Fruit fly (Drosophila melanogaster) whole organism, pupa: ENCODE data around the gene CG42464.

ENCODE experiments used
- CG10348 ChIP-seq: fragments of 200-800 bp; sonication (Bioruptor generic); IDR thresholded peaks from 2 replicates; pipeline ENCODE4 v1.3.6; 2022; ENCODE audit warnings: missing biosample characterization, missing genetic modification characterization
- CG12605 ChIP-seq: fragments of 200-800 bp; sonication (Bioruptor generic); IDR thresholded peaks from 2 replicates; pipeline ENCODE4 v1.3.6; 2022; ENCODE audit warnings: missing biosample characterization, missing genetic modification characterization
- CG13204 ChIP-seq: fragments of 200-800 bp; sonication (Bioruptor generic); optimal IDR thresholded peaks from 2 replicates; lab custom pipeline; 2018; ENCODE audit warnings: missing biosample characterization, mild to moderate bottlenecking, missing genetic modification characterization, moderate library complexity
- CG14655 ChIP-seq: fragments of 200-800 bp; sonication (Bioruptor generic); optimal IDR thresholded peaks from 3 replicates; lab custom pipeline; 2017; ENCODE audit warnings: mild to moderate bottlenecking, missing biosample characterization, missing genetic modification reagents, missing genetic modification characterization
- CG15710 ChIP-seq: fragments of 200-800 bp; sonication (Bioruptor generic); optimal IDR thresholded peaks from 2 replicates; lab custom pipeline; 2018; ENCODE audit warnings: missing biosample characterization, mild to moderate bottlenecking, missing genetic modification characterization, moderate library complexity
- CG17806 ChIP-seq: fragments of 200-800 bp; sonication (Bioruptor generic); optimal IDR thresholded peaks from 2 replicates; lab custom pipeline; 2018; ENCODE audit warnings: missing biosample characterization, mild to moderate bottlenecking, missing genetic modification characterization, moderate library complexity
- CG32121 ChIP-seq: fragments of 200-800 bp; sonication (Bioruptor generic); IDR thresholded peaks from 2 replicates; pipeline ENCODE4 v1.3.6; 2022; ENCODE audit warnings: missing biosample characterization, missing genetic modification characterization
- CG34367 ChIP-seq: fragments of 200-800 bp; sonication (Bioruptor generic); optimal IDR thresholded peaks from 2 replicates; lab custom pipeline; 2018; ENCODE audit warnings: missing biosample characterization, mild to moderate bottlenecking, missing genetic modification characterization
- CG4496 ChIP-seq: fragments of 200-800 bp; sonication (Bioruptor generic); IDR thresholded peaks from 3 replicates; pipeline ENCODE4 v1.3.6; 2022; ENCODE audit warnings: missing biosample characterization, missing genetic modification characterization
- CG8159 ChIP-seq: fragments of 200-800 bp; sonication (Bioruptor generic); optimal IDR thresholded peaks from 3 replicates; lab custom pipeline; 2018; ENCODE audit warnings: missing biosample characterization, mild to moderate bottlenecking, missing genetic modification characterization, moderate library complexity
- CG8301 ChIP-seq: fragments of 200-800 bp; sonication (Bioruptor generic); optimal IDR thresholded peaks from 2 replicates; lab custom pipeline; 2018; ENCODE audit warnings: missing biosample characterization, mild to moderate bottlenecking, missing genetic modification characterization
- CG9948 ChIP-seq: fragments of 200-800 bp; sonication (Bioruptor generic); optimal IDR thresholded peaks from 2 replicates; lab custom pipeline; 2018; ENCODE audit warnings: missing biosample characterization, mild to moderate bottlenecking, missing genetic modification characterization, moderate library complexity
- D1 ChIP-seq: fragments of 200-800 bp; sonication (Bioruptor generic); optimal IDR thresholded peaks from 2 replicates; lab custom pipeline; 2018; ENCODE audit warnings: missing biosample characterization, mild to moderate bottlenecking, missing genetic modification characterization, moderate library complexity
- EcR ChIP-seq: fragments of 200-800 bp; sonication (Bioruptor generic); optimal IDR thresholded peaks from 3 replicates; lab custom pipeline; 2019; ENCODE audit warnings: missing biosample characterization, missing genetic modification characterization, mild to moderate bottlenecking, moderate library complexity, missing genetic modification reagents
- Ets98B ChIP-seq: fragments of 200-800 bp; sonication (Bioruptor generic); IDR thresholded peaks from 2 replicates; pipeline ENCODE4 v1.3.6; 2022; ENCODE audit warnings: missing biosample characterization, missing genetic modification characterization
- Pif1A ChIP-seq: fragments of 200-800 bp; sonication (Bioruptor generic); optimal IDR thresholded peaks from 3 replicates; lab custom pipeline; 2016; ENCODE audit warnings: missing biosample characterization, missing genetic modification characterization
- Pif1B ChIP-seq: fragments of 200-800 bp; sonication (Bioruptor generic); optimal IDR thresholded peaks from 3 replicates; lab custom pipeline; 2016; ENCODE audit warnings: missing biosample characterization, missing genetic modification characterization
- Snoo ChIP-seq: fragments of 200-800 bp; sonication (Bioruptor generic); optimal IDR thresholded peaks from 3 replicates; lab custom pipeline; 2017; ENCODE audit warnings: missing biosample characterization, mild to moderate bottlenecking, missing genetic modification characterization, inconsistent platforms
- fd96Ca ChIP-seq: fragments of 200-800 bp; sonication (Bioruptor generic); IDR thresholded peaks from 3 replicates; pipeline ENCODE4 v1.3.6; 2022; ENCODE audit warnings: missing biosample characterization, missing genetic modification characterization
- gl ChIP-seq: fragments of 200-800 bp; sonication (Bioruptor generic); optimal IDR thresholded peaks from 2 replicates; lab custom pipeline; 2018; ENCODE audit warnings: missing biosample characterization, mild to moderate bottlenecking, missing genetic modification characterization
- rn ChIP-seq: fragments of 200-800 bp; sonication (Bioruptor generic); IDR thresholded peaks from 2 replicates; pipeline ENCODE4 v1.3.6; 2022; ENCODE audit warnings: missing biosample characterization, missing genetic modification characterization

CG42464 gene

dm6 chr2L:3700990-3701389, 1.7 kb downstream of the CG42464 start, which contains the start of gene CG42467:
Gene CG42467, plus strand, starts transcription at chr2L:3701290.
- no peak for TF ChIP-seq CG8159 (tag; lab: Kevin White, UChicago)
- TF ChIP-seq EcR (GFP tag; lab: Kevin White, UChicago), result no peak
- no peak for TF ChIP-seq CG10348 (GFP tag; lab: Robert Waterston, UW)
- TF ChIP-seq CG13204 (GFP tag; lab: Kevin White, UChicago), result no peak
- TF ChIP-seq CG32121 (GFP tag; lab: Robert Waterston, UW), result no peak
- TF ChIP-seq rn, result no peak
- TF ChIP-seq fd96Ca (GFP tag; lab: Robert Waterston, UW), result no peak
- TF ChIP-seq Pif1A (GFP tag; lab: Kevin White, UChicago), result no peak
- no peak for TF ChIP-seq CG34367
- no peak for TF ChIP-seq CG15710 (tag; lab: Kevin White, UChicago)
- TF ChIP-seq Snoo (tag; lab: Kevin White, UChicago), result no peak

- TF ChIP-seq EcR (GFP tag; lab: Kevin White, UChicago), result no peak
- TF ChIP-seq CG9948, result no peak
- no peak for TF ChIP-seq CG12605 (GFP tag; lab: Robert Waterston, UW)
Measured at dm6 chr2L:3701526-3701925, 2.3 kb downstream of the CG42464 start, which contains the start of gene CG43145. Gene CG43145, plus strand, starts transcription at chr2L:3701826.

dm6 chr2L:3703260-3703659, 4.0 kb downstream of the CG42464 start, which contains the start of gene CG2816:
Gene CG2816, plus strand, starts transcription at chr2L:3703659.
- TF ChIP-seq CG12605 (GFP tag; lab: Robert Waterston, UW) (peak; percentile 91), CG32121 (GFP tag; lab: Robert Waterston, UW) (peak; percentile 96), gl (no peak), Pif1A (GFP tag; lab: Kevin White, UChicago) (peak; percentile 82), D1 (no peak), Ets98B (GFP tag; lab: Robert Waterston, UW) (peak; percentile 96), CG14655 (peak; percentile 89), Pif1B (GFP tag; lab: Kevin White, UChicago) (peak; percentile 81), Snoo (tag; lab: Kevin White, UChicago) (peak; percentile 72), rn (peak; percentile 91), fd96Ca (GFP tag; lab: Robert Waterston, UW) (peak; percentile 97), EcR (GFP tag; lab: Kevin White, UChicago) (no peak), CG34367 (peak; percentile 47), CG13204 (GFP tag; lab: Kevin White, UChicago) (no peak), CG10348 (GFP tag; lab: Robert Waterston, UW) (peak; percentile 90), CG9948 (no peak), CG8301 (tag; lab: Kevin White, UChicago) (peak; percentile 85), CG4496 (GFP tag; lab: Robert Waterston, UW) (peak; percentile 96), CG8159 (tag; lab: Kevin White, UChicago) (no peak), CG15710 (tag; lab: Kevin White, UChicago) (no peak), CG17806 (tag; lab: Kevin White, UChicago) (peak; percentile 69)

- TF ChIP-seq CG8159 (tag; lab: Kevin White, UChicago), result peak; percentile 77
- no peak for TF ChIP-seq CG10348 (GFP tag; lab: Robert Waterston, UW)
- peak; percentile 84 for TF ChIP-seq Ets98B (GFP tag; lab: Robert Waterston, UW)
- peak; percentile 80 for TF ChIP-seq CG15710 (tag; lab: Kevin White, UChicago)
- TF ChIP-seq CG14655, result peak; percentile 73
- peak; percentile 79 for TF ChIP-seq Snoo (tag; lab: Kevin White, UChicago)
- peak; percentile 15 for TF ChIP-seq CG13204 (GFP tag; lab: Kevin White, UChicago)
- TF ChIP-seq gl, result peak; percentile 45
- peak; percentile 81 for TF ChIP-seq CG17806 (tag; lab: Kevin White, UChicago)
- peak; percentile 74 for TF ChIP-seq CG34367
- peak; percentile 70 for TF ChIP-seq CG8301 (tag; lab: Kevin White, UChicago)
- TF ChIP-seq CG9948, result peak; percentile 60
- TF ChIP-seq D1, result no peak
- peak; percentile 58 for TF ChIP-seq Pif1B (GFP tag; lab: Kevin White, UChicago)
- TF ChIP-seq Pif1A (GFP tag; lab: Kevin White, UChicago), result peak; percentile 56
- TF ChIP-seq CG32121 (GFP tag; lab: Robert Waterston, UW), result peak; percentile 76
- TF ChIP-seq CG12605 (GFP tag; lab: Robert Waterston, UW), result peak; percentile 58
- TF ChIP-seq fd96Ca (GFP tag; lab: Robert Waterston, UW), result peak; percentile 69
- TF ChIP-seq rn, result peak; percentile 36; the same call in 1 of the 2 replicates
- TF ChIP-seq CG4496 (GFP tag; lab: Robert Waterston, UW), result peak; percentile 87
- no peak for TF ChIP-seq EcR (GFP tag; lab: Kevin White, UChicago)
Measured at dm6 chr2L:3705438-3705921, 6.2 kb downstream of the CG42464 start, which contains the start of gene CG31778. Gene CG31778, minus strand, starts transcription at chr2L:3705488.

- no peak for TF ChIP-seq CG14655
- TF ChIP-seq EcR (GFP tag; lab: Kevin White, UChicago), result peak; percentile 56
- TF ChIP-seq CG34367, result no peak
Measured at dm6 chr2L:3706963-3707362, 7.7 kb downstream of the CG42464 start, which contains the start of gene CG31777. Gene CG31777, minus strand, starts transcription at chr2L:3707063.

dm6 chr2L:3711665-3712064, 12.4 kb downstream of the CG42464 start, which contains the start of gene cutlet:
Gene cutlet, minus strand, starts transcription at chr2L:3711748.
- no peak for TF ChIP-seq CG8159 (tag; lab: Kevin White, UChicago)
- TF ChIP-seq D1, result no peak
- no peak for TF ChIP-seq CG9948
- TF ChIP-seq rn, result no peak
- TF ChIP-seq, all 21 proteins: peak for 0
